Worm (Caenorhabditis elegans) whole organism, L2 larva: ENCODE results near the gene Y37H2A.7.

Experiments
- aly-2 ChIP-seq: fragments of 150-350 bp; optimal IDR thresholded peaks from 2 replicates; lab custom pipeline; 2014; ENCODE audit warnings: missing biosample characterization, missing genetic modification characterization
- ama-1 ChIP-seq: fragments of 150-350 bp; optimal IDR thresholded peaks from 2 replicates; lab custom pipeline; 2018; ENCODE audit warnings: inconsistent platforms
- ceh-16 ChIP-seq: fragments of 150-350 bp; optimal IDR thresholded peaks from 2 replicates; lab custom pipeline; 2014; ENCODE audit warnings: missing biosample characterization, missing genetic modification characterization
- crh-2 ChIP-seq: sonication (generic microtip); optimal IDR thresholded peaks from 2 replicates; lab custom pipeline; 2017; ENCODE audit warnings: missing biosample characterization, missing genetic modification characterization
- dmd-4 ChIP-seq: sonication (generic microtip); optimal IDR thresholded peaks from 2 replicates; lab custom pipeline; 2017; ENCODE audit warnings: missing biosample characterization, missing genetic modification characterization
- gmeb-1 ChIP-seq: fragments of 150-350 bp; optimal IDR thresholded peaks from 2 replicates; lab custom pipeline; 2014; ENCODE audit warnings: missing biosample characterization, missing genetic modification characterization
- lin-13 ChIP-seq: fragments of 150-350 bp; optimal IDR thresholded peaks from 2 replicates; lab custom pipeline; 2014; ENCODE audit warnings: missing biosample characterization, missing genetic modification reagents, missing genetic modification characterization
- lsy-2 ChIP-seq, 2 experiments: fragments of 150-350 bp in 1 of 2; sonication (generic microtip) in 1 of 2; optimal IDR thresholded peaks; 2 replicates each; lab custom pipeline; 2014 to 2017; ENCODE audit warnings: missing biosample characterization in 2 of 2, missing genetic modification characterization in 2 of 2
- mab-5 ChIP-seq: fragments of 150-350 bp; optimal IDR thresholded peaks from 2 replicates; lab custom pipeline; 2014; ENCODE audit warnings: missing biosample characterization, missing genetic modification characterization
- mdl-1 ChIP-seq, 2 experiments: fragments of 150-350 bp in 1 of 2; sonication (generic microtip) in 1 of 2; optimal IDR thresholded peaks; 2 replicates each; lab custom pipeline; 2017; ENCODE audit warnings: missing biosample characterization in 2 of 2, missing genetic modification characterization in 2 of 2
- nhr-25 ChIP-seq: fragments of 150-350 bp; sonication (generic microtip); optimal IDR thresholded peaks from 3 replicates; lab custom pipeline; 2014; ENCODE audit warnings: missing biosample characterization, missing genetic modification characterization
- nhr-77 ChIP-seq: fragments of 150-350 bp; optimal IDR thresholded peaks from 2 replicates; lab custom pipeline; 2014; ENCODE audit warnings: missing biosample characterization, missing genetic modification characterization
- unc-39 ChIP-seq: fragments of 150-350 bp; optimal IDR thresholded peaks from 2 replicates; lab custom pipeline; 2014; ENCODE audit warnings: missing biosample characterization, missing genetic modification characterization
- ztf-11 ChIP-seq: sonication (generic microtip); optimal IDR thresholded peaks from 2 replicates; lab custom pipeline; 2017; ENCODE audit warnings: missing biosample characterization, missing genetic modification characterization

DNA sequence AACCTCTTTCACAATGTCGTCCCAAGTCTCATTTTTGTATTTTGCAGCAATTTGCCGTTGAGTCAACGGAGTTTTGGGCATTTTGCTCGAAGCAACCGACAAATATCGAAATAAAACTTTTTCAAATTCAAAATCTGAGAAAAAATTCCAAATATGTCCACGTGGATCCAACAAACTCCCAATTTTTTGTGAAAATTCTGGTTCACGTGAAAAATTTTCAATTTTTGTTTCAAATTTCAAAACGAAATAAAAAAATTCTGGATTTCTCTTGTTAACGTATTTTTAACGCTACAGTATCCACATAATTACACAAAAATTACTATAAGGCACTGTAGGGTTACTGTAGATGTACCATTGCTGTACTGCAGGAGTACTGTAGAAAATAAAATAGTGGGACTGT, 26.9 kb upstream of the Y37H2A.7 start, which contains the start of gene C14A6.13:
- TF ChIP-seq ama-1 (no peak), mdl-1 (tag; optimal IDR thresholded peaks at IDR 0.05; lab: Kevin White, UChicago) (no peak), lin-13 (GFP tag; lab: Kevin White, UChicago) (no peak), ztf-11 (no peak), crh-2 (tag; lab: Kevin White, UChicago) (no peak), dmd-4 (tag; lab: Kevin White, UChicago) (no peak), mab-5 (no peak), ceh-16 (tag; lab: Kevin White, UChicago) (no peak), nhr-77 (tag; lab: Kevin White, UChicago) (no peak), gmeb-1 (tag; lab: Kevin White, UChicago) (no peak), aly-2 (tag; lab: Kevin White, UChicago) (no peak), nhr-25 (tag; lab: Kevin White, UChicago) (no peak), unc-39 (tag; lab: Kevin White, UChicago) (no peak), lsy-2 (tag; optimal IDR thresholded peaks at IDR 0.05; lab: Kevin White, UChicago) (no peak)
